Worm (Caenorhabditis elegans): ENCODE data around the gene ZC239.13.

DNA sequence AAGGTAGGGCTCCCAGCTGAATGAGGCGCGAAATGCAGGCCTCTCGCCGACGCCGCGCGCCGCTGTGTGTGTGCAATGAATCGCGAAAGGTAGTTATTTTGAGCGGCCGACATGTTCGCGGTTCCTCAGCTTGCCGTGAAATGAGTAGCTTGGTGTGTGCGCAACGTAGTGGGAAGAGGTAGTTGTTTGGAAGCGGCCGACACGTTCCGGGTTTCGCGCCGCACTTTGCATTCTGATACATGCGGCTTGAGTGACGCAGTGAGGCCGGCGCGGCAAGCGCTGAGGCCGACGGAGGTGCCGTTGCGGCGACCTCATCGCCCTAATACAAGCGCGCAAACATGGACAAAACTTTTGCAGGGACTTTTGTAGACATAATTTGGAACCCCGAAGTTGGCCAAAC, 26.9 kb downstream of the ZC239.13 start:
- TF ChIP-seq snpc-1.3 (tag; optimal IDR thresholded peaks at IDR 0.05; ENCODE audit: insufficient read depth) (no peak), ztf-26 (tag; optimal IDR thresholded peaks at IDR 0.05) (no peak), madf-10 (tag; optimal IDR thresholded peaks at IDR 0.05) (no peak), athp-1 (tag; optimal IDR thresholded peaks at IDR 0.05) (no peak), ztf-18 (tag; optimal IDR thresholded peaks at IDR 0.05) (no peak), lir-1 (GFP tag; conservative IDR thresholded peaks at IDR 0.05) (no peak), ceh-40 (GFP tag; IDR thresholded peaks at IDR 0.05) (no peak), dpff-1 (tag; optimal IDR thresholded peaks at IDR 0.05) (no peak)

All from whole organism, young adult.